Worm (Caenorhabditis elegans) whole organism, mixed stage, embryonic: ENCODE measurements around the gene F41G4.13.

Source experiments
- nhr-237 ChIP-seq: fragments of 150-350 bp; optimal IDR thresholded peaks from 2 replicates; lab custom pipeline; 2014; ENCODE audit warnings: missing biosample characterization, missing genetic modification characterization
- nhr-28 ChIP-seq: fragments of 150-350 bp; optimal IDR thresholded peaks from 2 replicates; lab custom pipeline; 2014; ENCODE audit warnings: missing biosample characterization, missing genetic modification characterization
- nhr-76 ChIP-seq: sonication (generic microtip); optimal IDR thresholded peaks from 2 replicates; lab custom pipeline; 2017; ENCODE audit warnings: missing biosample characterization, missing genetic modification characterization
- pha-4 ChIP-seq: fragments of 150-350 bp; optimal IDR thresholded peaks from 2 replicates; lab custom pipeline; 2018; ENCODE audit warnings: missing biosample characterization, missing genetic modification reagents, missing genetic modification characterization
- ztf-11 ChIP-seq: fragments of 150-350 bp; optimal IDR thresholded peaks from 2 replicates; lab custom pipeline; 2014; ENCODE audit warnings: missing biosample characterization, missing genetic modification characterization

DNA sequence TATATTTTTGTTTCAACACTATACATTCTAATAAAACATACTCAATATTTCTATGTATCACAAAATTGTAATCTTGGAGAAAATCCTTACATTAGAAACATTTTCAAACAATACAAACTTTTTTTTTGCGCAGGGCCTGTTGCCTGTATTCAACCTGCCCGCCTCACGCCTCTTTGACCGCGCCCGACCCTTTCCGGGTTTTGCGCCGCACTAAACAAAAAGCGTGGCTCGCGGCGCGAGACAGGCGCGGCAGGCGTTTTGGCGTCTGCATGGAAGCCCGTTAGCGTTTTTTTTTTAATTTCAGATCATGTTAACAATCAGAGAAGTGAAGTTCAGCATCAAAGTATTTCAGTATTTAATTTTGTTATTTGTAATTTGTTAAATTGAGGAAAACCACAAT, 8.3 kb upstream of the F41G4.13 start:
- TF ChIP-seq nhr-76 (tag; lab: Kevin White, UChicago) (no peak), ztf-11 (tag; lab: Kevin White, UChicago) (no peak), nhr-28 (no peak), pha-4 (tag; lab: Kevin White, UChicago) (no peak), nhr-237 (no peak)
